Worm (Caenorhabditis elegans) whole organism, late embryonic: Measurements from ENCODE around the gene srg-45.

Experiments used
- fkh-10 ChIP-seq: fragments of 150-350 bp; optimal IDR thresholded peaks from 2 replicates; lab custom pipeline; 2014; ENCODE audit warnings: missing biosample characterization, missing genetic modification reagents, missing genetic modification characterization
- nhr-232 ChIP-seq: sonication (generic microtip); optimal IDR thresholded peaks from 2 replicates; lab custom pipeline; 2016; ENCODE audit warnings: missing genetic modification characterization, missing compliant biosample characterization
- unc-3 ChIP-seq, 2 experiments: fragments of 200-800 bp in 1 of 2; sonication (Bioruptor generic) in 1 of 2; sonication (generic microtip) in 1 of 2; conservative IDR thresholded peaks in 1 of 2; optimal IDR thresholded peaks in 1 of 2; 2 replicates each; pipeline versions ENCODE4 v1.3.6 to Lab custom; 2016 to 2022; ENCODE audit warnings: missing compliant biosample characterization in 2 of 2, missing genetic modification characterization in 2 of 2, missing genetic modification reagents in 1 of 2
- ztf-16 ChIP-seq: sonication (generic microtip); optimal IDR thresholded peaks from 2 replicates; lab custom pipeline; 2017; ENCODE audit warnings: missing genetic modification characterization, missing compliant biosample characterization

ce11 chrV:12288577-12288976 lies 18.7 kb upstream of the srg-45 start, which contains the start of gene rskd-1:
- TF ChIP-seq unc-3 (GFP tag; conservative IDR thresholded peaks at IDR 0.05; lab: Robert Waterston, UW): no peak
- no peak for TF ChIP-seq unc-3 (tag; optimal IDR thresholded peaks at IDR 0.05; lab: Kevin White, UChicago)
- no peak for TF ChIP-seq fkh-10 (GFP tag; lab: Kevin White, UChicago)
- no peak for TF ChIP-seq nhr-232 (tag; lab: Kevin White, UChicago)
- no peak for TF ChIP-seq ztf-16 (tag; lab: Kevin White, UChicago)
